Worm (Caenorhabditis elegans): ENCODE data around the gene F56C9.8.

F56C9.8 gene

DNA sequence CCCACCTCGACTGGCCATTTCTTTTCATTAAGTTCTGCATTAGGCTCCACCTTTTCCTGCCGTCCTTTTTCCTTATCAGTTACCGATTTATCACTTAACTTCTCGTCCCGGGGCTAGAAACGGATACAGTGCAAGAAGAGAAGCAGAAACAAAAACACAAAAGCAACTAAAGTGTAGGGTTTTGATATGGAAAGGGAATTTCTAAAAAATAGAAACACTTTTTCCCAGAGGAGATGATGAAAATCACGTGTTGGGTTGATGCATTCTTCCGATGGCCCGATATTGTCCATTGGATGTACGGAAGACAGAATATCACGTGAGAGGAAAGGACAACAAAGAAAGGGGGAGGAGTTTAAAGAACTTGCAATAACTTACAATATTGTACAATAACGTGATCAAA is 46.5 kb downstream of the F56C9.8 start:
- TF ChIP-seq mec-3 (tag; optimal IDR thresholded peaks at IDR 0.05; ENCODE audit: borderline replicate concordance) = no peak
- no peak for TF ChIP-seq ceh-18 (tag; optimal IDR thresholded peaks at IDR 0.05)
- no peak for TF ChIP-seq pha-2 (tag; optimal IDR thresholded peaks at IDR 0.05)
- no peak for TF ChIP-seq ceh-48 (tag; optimal IDR thresholded peaks at IDR 0.05)
- TF ChIP-seq hlh-13 (GFP tag; optimal IDR thresholded peaks at IDR 0.05) = no peak
- TF ChIP-seq hlh-30 (tag; optimal IDR thresholded peaks at IDR 0.05; ENCODE audit: insufficient read depth) = peak; percentile 65

- TF ChIP-seq ceh-31 (tag; optimal IDR thresholded peaks at IDR 0.05) (peak; percentile 79), ref-2 (tag; optimal IDR thresholded peaks at IDR 0.05) (peak; percentile 52), che-1 (tag; optimal IDR thresholded peaks at IDR 0.05) (no peak), nfya-1 (tag; optimal IDR thresholded peaks at IDR 0.05) (peak; percentile 36), rnt-1 (tag; optimal IDR thresholded peaks at IDR 0.05) (peak; percentile 5), mec-3 (tag; optimal IDR thresholded peaks at IDR 0.05; ENCODE audit: borderline replicate concordance) (no peak), unc-55 (GFP tag; optimal IDR thresholded peaks at IDR 0.05) (peak; percentile 75), pha-2 (tag; optimal IDR thresholded peaks at IDR 0.05) (peak; percentile 39), hlh-30 (tag; optimal IDR thresholded peaks at IDR 0.05; ENCODE audit: insufficient read depth) (peak; percentile 99), ceh-45 (GFP tag; IDR thresholded peaks at IDR 0.05) (no peak), tbx-2 (tag; optimal IDR thresholded peaks at IDR 0.05) (peak; percentile 62), ceh-2 (tag; optimal IDR thresholded peaks at IDR 0.05) (peak; percentile 27), ceh-34 (tag; optimal IDR thresholded peaks at IDR 0.05) (peak; percentile 39), unc-42 (tag; optimal IDR thresholded peaks at IDR 0.05) (peak; percentile 14)
These were observed 47.2 kb downstream of the F56C9.8 start for ce11 chrIII:7272088-7272487.

ce11 chrIII:7271083-7271482 is 48.2 kb downstream of the F56C9.8 start:
- TF ChIP-seq K09A11.1 (tag; optimal IDR thresholded peaks at IDR 0.05; ENCODE audit: insufficient read depth) = no peak
- TF ChIP-seq K02D7.2 (tag; optimal IDR thresholded peaks at IDR 0.05) = no peak
- no peak for TF ChIP-seq npax-4 (tag; optimal IDR thresholded peaks at IDR 0.05)
- no peak for TF ChIP-seq hlh-8 (tag; optimal IDR thresholded peaks at IDR 0.05)
- no peak for TF ChIP-seq pqm-1 (tag; optimal IDR thresholded peaks at IDR 0.05)
- TF ChIP-seq zip-5 (tag; optimal IDR thresholded peaks at IDR 0.05) = no peak
- TF ChIP-seq ceh-45 (GFP tag; IDR thresholded peaks at IDR 0.05) = no peak
- no peak for TF ChIP-seq unc-55 (GFP tag; optimal IDR thresholded peaks at IDR 0.05)
- no peak for TF ChIP-seq tbx-2 (tag; optimal IDR thresholded peaks at IDR 0.05)
- TF ChIP-seq rnt-1 (tag; optimal IDR thresholded peaks at IDR 0.05) = no peak
- no peak for TF ChIP-seq ztf-16 (tag; optimal IDR thresholded peaks at IDR 0.05)
- TF ChIP-seq unc-3 (GFP tag; conservative IDR thresholded peaks at IDR 0.05) = no peak
- TF ChIP-seq unc-3 (tag; optimal IDR thresholded peaks at IDR 0.05) = no peak
- no peak for TF ChIP-seq F13H6.1 (tag; optimal IDR thresholded peaks at IDR 0.05)
- TF ChIP-seq C38D4.7 (GFP tag; optimal IDR thresholded peaks at IDR 0.05) = no peak

Measured in whole organism, late embryonic.